Fruit fly (Drosophila melanogaster): Measurements from ENCODE around the gene Gr61a.

The Gr61a gene

dm6 chr3L:810038-810644 is 31.1 kb upstream of the Gr61a start:
- TF ChIP-seq noc (tag; optimal IDR thresholded peaks at IDR 0.05) = no peak

dm6 chr3L:811816-812215 is 29.4 kb upstream of the Gr61a start:
- no peak for TF ChIP-seq noc (tag; optimal IDR thresholded peaks at IDR 0.05)

DNA sequence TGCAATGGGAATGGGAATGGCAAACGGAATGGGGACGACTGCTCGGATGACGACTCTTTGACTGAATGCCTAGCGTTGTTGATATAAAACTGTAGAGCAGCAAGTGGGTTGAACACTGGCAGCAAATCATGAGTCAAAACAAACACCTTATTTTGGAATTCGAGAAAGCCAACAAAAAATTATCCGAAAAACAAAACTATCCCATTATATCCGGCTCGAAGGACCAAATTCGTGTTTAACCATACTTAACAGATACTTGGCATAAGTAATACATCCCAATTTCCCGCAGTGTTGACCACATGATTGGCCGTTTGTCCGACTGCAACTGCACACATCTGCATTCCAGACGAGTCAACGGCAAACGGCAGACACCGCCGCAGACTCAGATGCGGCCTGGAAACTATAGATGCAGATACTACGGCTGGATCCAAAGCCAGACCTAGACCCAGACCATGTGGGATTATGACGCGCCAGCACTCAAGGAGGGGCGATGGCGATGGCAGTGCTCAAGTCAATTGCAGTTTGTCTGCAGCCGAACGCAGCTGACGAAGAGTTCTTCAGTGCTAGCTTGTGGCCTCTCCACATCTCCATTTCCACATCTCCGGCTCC is 27.9 kb upstream of the Gr61a start:
- TF ChIP-seq noc (tag; optimal IDR thresholded peaks at IDR 0.05) = no peak

dm6 chr3L:813911-814310 is 27.3 kb upstream of the Gr61a start:
- no peak for TF ChIP-seq noc (tag; optimal IDR thresholded peaks at IDR 0.05)

dm6 chr3L:815234-816200 is 25.7 kb upstream of the Gr61a start:
- no peak for TF ChIP-seq noc (tag; optimal IDR thresholded peaks at IDR 0.05)

- no peak for TF ChIP-seq noc (tag; optimal IDR thresholded peaks at IDR 0.05)
Measured at dm6 chr3L:817708-818107, 23.5 kb upstream of the Gr61a start.

DNA sequence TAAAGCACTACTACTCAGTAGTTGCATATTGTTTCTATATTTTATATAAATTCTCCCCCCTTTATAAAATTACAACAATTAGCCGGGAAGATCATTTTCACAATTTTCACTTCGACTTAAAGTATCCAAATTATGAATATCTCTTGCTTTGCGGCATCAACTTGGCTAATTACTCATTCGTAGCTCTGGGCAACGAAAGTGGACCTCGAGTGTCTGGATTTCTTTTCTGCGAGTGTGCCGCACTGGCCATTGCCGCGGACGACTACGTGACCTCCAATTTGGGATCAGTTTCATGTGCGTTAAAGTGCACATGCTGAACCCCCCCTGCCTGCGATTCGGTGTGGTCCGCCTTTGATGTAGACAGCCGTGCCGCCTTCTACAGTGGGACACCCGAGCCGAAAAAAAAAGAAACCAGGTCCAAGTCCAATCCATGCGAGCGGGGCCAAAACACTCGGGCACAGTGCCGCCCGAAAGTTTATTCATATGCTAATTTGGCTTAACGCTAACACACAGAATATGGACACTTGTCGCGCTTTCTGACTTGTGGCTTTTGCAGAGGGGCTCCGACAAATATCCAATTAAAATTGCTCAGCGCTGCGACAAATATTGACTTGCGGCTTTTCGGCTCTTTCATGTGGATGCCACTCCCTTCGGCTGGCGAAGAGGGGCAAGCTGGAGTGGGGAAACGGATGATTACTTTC is 22.7 kb upstream of the Gr61a start:
- TF ChIP-seq noc (tag; optimal IDR thresholded peaks at IDR 0.05) = no peak

DNA sequence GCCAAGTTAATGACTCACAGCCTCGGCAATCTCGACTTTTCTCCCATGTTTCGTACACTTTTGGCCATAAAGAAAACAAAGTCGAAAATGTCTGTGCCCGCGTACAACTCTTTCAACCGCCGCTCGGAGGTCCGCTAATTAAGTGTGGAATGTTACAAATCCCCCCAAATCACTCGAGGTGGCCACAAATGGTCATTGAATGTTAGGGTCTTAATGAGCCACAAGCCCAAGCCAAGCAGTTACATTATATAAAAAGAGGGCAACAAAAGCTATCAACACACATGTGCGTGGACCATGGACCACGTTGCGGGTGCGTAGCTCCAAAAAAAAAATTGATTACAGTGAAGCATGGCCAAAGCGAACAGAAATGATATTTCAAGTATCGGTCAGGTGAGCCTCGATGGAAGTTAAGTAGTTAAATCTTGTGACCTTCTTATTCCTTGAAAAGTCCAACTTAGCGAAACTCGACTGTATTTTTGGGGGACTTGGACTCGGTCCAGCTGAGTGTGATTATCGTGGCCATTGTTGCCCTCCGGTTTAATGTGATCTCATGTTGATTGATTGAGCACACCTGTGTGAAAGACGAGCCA is 21.9 kb upstream of the Gr61a start:
- TF ChIP-seq noc (tag; optimal IDR thresholded peaks at IDR 0.05) = peak; percentile 27

DNA sequence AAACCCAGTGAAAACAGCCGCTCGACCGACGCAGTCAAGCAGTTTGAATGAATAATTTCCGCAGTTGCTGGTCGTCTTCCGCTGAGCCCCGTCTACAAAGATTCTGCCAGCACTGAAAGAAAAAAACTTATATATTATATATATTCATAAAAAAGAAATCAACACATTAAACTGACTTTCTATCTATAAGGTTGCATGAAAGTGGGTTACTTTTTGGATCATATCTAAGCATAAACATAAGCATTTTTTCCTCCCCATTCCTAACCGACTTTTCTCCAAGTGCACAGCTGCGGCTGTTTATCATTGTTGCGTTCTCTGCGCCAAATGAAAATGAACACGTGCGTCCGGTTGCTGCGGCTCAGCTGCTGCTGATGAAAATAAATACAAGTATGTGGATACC is 20.9 kb upstream of the Gr61a start:
- TF ChIP-seq noc (tag; optimal IDR thresholded peaks at IDR 0.05) = no peak

DNA sequence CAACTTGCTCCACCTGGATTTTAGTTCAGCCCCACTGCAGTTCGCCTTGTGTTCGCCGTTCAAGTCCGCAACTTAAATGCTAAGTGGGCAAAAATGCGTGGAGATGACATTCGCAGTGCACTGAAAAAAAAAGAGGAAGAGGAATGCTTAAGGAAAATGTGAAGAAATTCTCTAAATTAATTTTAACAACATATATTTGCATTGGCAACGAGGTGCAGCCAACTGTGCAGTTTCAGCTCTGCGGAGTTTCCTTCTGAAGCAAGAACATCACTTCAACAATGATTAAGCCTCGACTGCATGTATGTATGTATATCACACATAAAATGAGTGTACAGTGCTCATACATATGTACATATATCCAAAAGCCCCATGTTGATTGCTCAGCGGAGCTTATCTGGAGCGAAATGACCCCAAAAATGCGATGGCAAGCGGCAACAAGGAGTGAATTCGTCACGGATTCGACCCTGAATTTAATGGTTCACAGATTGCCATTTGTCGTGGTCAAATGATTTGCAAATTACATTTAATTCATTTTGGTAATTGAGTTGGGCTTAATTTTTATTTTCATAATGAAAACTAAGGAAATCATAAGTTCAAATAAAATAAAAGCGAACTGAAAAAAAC is 20.2 kb upstream of the Gr61a start:
- no peak for TF ChIP-seq noc (tag; optimal IDR thresholded peaks at IDR 0.05)

DNA sequence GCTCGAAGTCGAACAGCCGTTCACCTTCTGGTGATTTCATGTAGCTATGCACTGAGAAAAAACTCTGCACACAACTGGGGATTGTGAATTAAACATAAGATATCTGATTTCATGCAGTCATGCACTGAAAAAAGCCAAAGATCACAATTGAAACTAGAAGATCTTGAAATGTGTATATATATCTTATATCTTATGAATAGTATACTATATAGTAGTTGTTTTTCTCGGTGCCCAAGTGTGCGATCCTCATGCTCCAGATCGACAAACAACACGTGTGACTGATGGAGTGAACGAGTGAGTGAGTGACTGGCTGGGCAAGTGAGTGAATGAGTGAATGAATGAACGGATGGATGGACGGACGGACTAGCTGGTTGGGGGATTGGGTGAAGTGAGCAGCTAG is 19.3 kb upstream of the Gr61a start:
- no peak for TF ChIP-seq noc (tag; optimal IDR thresholded peaks at IDR 0.05)

DNA sequence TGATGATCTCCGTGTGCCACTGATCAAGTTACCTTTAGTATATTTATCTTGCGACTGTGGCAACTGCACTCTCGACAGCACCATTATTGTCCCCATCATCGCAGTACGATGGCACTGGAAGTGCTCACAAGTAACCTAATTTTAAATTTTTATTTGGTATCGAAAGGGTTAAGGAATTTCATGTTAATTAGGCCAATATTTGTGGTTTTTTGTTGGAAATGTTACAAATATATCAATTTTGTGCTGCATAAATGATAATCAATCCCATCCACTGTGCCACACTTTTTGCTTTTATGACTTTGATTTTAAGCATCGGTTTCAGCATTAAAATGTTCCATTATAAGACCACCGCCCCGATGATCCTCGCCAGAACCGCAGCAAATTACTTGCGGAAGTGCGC is 18.6 kb upstream of the Gr61a start:
- TF ChIP-seq noc (tag; optimal IDR thresholded peaks at IDR 0.05) = no peak

dm6 chr3L:823597-823996 is 17.7 kb upstream of the Gr61a start:
- no peak for TF ChIP-seq noc (tag; optimal IDR thresholded peaks at IDR 0.05)

dm6 chr3L:824444-824843 is 16.8 kb upstream of the Gr61a start:
- TF ChIP-seq noc (tag; optimal IDR thresholded peaks at IDR 0.05) = no peak
